Fruit fly (Drosophila melanogaster): Measurements from ENCODE around the gene Gbeta5.

Gene Gbeta5

DNA sequence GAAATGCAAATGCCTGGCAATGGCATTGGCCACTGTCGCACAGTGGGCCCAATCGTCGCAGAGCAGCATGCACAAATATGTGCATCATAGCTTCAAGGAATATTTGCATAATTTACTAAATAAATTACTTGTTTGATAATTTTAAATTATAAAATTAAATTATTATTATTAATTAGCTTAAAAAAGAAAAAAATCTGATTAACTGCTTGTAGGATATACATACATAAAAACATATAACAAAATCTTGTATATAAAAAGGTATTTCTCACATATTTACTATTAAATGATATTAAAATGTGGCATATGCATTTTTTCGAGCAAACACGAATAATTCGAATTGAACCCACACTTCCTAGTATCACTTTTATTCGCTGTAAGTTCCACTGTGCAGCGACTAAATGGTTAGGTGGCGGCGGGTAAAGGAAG is 26.8 kb downstream of the Gbeta5 start:
- TF ChIP-seq ttk (optimal IDR thresholded peaks at IDR 0.05) (no peak), Sin3A (optimal IDR thresholded peaks at IDR 0.05) (no peak), insv (optimal IDR thresholded peaks at IDR 0.05) (no peak), psq (optimal IDR thresholded peaks at IDR 0.05) (no peak), h (optimal IDR thresholded peaks at IDR 0.05) (no peak), Myc (optimal IDR thresholded peaks at IDR 0.05) (no peak)

DNA sequence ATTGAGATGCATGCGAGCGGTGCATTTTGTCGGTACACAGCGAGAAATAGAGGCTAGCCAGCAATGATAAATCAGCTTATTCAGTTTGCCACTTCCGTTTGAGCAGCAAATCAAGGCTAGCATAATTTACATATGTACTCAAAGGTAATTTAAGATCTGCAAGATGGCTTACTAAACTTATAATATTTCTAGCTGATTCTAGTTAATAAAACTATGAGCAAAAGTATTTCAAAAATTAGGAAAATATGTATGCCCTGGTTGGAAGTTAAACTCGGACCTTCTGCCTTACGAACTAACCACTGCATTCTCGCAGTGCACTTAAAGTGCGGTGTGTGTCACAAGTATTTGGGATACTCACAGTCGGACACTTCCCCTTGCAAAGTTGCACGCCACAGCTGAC is 29.2 kb downstream of the Gbeta5 start:
- TF ChIP-seq Sin3A (optimal IDR thresholded peaks at IDR 0.05) (no peak), insv (optimal IDR thresholded peaks at IDR 0.05) (no peak), psq (optimal IDR thresholded peaks at IDR 0.05) (no peak), Myc (optimal IDR thresholded peaks at IDR 0.05) (no peak), h (optimal IDR thresholded peaks at IDR 0.05) (no peak), ttk (optimal IDR thresholded peaks at IDR 0.05) (no peak)

DNA sequence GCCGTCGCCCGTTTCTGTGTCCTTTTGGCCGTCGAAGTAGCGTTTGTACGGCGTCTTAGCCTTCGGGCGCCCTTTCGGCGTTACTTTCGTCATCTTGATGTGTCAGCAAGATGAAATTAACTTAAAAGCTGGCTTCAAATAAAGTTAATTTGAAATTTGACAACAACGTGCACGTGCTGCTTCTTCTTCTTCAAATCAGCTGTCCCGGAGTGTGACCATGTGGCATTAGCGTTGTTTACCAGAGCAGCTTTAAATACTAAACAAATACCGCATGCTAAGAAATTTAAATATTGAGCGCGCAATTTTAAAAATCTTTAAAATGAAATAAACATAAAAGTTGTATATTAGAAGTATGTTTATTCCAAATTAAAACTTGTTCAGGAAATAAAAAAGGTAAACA is 31.1 kb downstream of the Gbeta5 start, which contains the start of gene CG2260:
CG2260 (minus strand) TSS at position 209 of the 400 bp plus-strand sequence.
- TF ChIP-seq insv (optimal IDR thresholded peaks at IDR 0.05), result no peak
- no peak for TF ChIP-seq h (optimal IDR thresholded peaks at IDR 0.05)
- no peak for TF ChIP-seq Sin3A (optimal IDR thresholded peaks at IDR 0.05)
- no peak for TF ChIP-seq ttk (optimal IDR thresholded peaks at IDR 0.05)
- no peak for TF ChIP-seq psq (optimal IDR thresholded peaks at IDR 0.05)
- TF ChIP-seq Myc (optimal IDR thresholded peaks at IDR 0.05), result no peak

DNA sequence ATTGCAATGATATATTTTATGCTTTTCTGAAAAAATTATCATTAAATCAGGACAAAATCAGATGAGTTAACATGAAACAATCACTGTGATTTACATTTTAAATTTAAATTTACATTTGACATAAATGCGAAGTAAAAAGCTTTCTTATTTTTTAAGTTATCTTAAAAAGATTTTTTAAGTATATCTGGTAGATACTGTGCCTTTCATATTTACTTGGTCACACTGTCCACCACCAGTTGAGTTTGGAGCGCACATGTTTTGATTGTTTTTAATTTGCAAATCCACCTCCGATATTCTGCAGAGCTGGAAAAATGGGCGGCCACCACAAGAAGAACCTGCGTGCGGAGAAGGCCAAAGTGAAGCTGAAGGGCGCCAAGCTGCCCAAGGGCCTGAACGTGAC is 35.3 kb downstream of the Gbeta5 start, which contains the start of gene CG1575:
CG1575 (plus strand) TSS at position 200 of the 400 bp plus-strand sequence.
- TF ChIP-seq Sin3A (optimal IDR thresholded peaks at IDR 0.05) (no peak), psq (optimal IDR thresholded peaks at IDR 0.05) (no peak), Myc (optimal IDR thresholded peaks at IDR 0.05) (no peak), ttk (optimal IDR thresholded peaks at IDR 0.05) (no peak), insv (optimal IDR thresholded peaks at IDR 0.05) (no peak), h (optimal IDR thresholded peaks at IDR 0.05) (no peak)

DNA sequence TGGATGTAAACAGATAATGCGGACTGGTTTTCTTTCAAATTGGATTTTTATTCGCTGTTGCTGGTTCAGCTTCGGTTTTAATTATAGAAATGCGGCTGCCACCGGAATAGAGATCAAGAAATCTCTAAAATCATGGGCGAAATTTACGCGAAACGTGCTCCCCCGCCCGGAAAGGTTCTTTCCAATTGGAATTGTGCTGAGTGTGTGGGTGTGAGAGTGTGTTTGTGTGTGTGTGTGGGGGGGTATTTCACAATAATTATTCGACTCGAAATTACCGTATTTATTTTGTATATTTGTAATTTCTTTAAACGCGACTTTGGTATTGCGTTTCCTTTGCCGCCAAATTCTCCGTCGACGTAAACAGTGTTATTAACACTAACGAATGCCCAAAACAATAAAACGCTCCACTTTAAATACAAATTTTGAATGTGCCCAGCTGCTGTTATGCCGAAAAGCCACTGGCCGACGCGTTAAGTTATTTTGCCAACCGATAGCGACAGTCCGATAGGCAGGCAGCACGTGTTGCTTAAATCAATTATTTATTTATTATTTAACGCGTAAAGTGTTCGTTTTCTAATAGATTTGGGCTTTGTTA is 36.3 kb downstream of the Gbeta5 start, which contains the start of gene Gclc:
Gclc (minus strand) TSS at position 431 of the 595 bp plus-strand sequence.
- no peak for TF ChIP-seq h (optimal IDR thresholded peaks at IDR 0.05)
- no peak for TF ChIP-seq psq (optimal IDR thresholded peaks at IDR 0.05)
- TF ChIP-seq ttk (optimal IDR thresholded peaks at IDR 0.05), result no peak
- no peak for TF ChIP-seq insv (optimal IDR thresholded peaks at IDR 0.05)
- no peak for TF ChIP-seq Sin3A (optimal IDR thresholded peaks at IDR 0.05)
- no peak for TF ChIP-seq Myc (optimal IDR thresholded peaks at IDR 0.05)

DNA sequence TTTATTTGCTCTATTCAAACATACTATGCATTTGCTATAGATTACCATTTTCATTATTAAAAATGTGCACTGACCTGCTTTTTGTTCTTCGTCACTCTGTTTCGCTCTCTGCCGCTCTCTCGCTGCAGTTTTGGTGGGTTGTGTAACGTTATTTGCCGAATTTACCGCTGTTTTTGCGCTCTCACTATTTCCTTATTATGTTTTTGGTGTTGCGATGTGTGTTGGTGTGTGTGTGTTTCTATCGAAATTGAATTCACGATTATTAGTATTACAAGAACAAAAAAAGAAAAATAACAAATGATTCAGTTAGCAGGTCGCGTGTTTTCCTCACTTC is 36.8 kb downstream of the Gbeta5 start:
- TF ChIP-seq Sin3A (optimal IDR thresholded peaks at IDR 0.05) (no peak), psq (optimal IDR thresholded peaks at IDR 0.05) (no peak), ttk (optimal IDR thresholded peaks at IDR 0.05) (no peak), Myc (optimal IDR thresholded peaks at IDR 0.05) (no peak), h (optimal IDR thresholded peaks at IDR 0.05) (no peak), insv (optimal IDR thresholded peaks at IDR 0.05) (no peak)

DNA sequence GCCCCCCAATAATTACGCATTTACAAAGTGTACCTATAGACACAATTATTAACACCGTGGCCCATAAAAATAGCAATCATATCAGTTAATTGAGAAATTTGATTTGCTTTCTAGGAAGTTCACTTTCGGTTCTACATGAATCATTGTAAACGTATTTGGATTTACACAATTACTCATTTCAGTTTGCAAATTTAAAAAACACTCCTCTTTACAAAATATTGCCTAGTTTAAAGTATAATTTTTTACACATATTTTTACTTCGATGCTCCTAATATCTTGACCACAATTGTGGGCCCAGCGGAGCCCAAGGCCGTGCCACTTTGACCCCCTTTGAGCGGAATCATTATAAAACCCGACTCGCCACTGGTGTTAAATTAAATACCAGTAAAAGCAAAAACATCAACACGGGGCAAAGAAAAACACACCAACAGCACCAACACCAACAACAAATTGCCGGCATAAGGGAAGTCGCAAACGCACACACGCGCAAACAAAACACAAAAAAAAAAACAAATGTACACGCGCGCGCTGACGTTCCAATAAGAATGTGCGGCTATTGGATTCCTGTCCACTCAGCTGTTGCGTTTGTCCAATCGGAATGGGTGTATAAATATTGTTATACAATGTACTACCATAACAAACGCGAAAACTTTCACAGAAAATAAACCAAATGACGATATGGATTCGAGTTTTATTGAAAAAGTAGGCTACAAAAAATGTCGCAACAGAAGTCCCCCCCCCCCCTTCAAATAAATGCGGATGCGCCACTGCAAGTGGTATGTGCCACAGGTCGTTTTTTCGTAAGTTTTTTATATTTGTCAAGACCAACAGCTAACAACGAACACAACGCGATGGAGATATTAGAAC is 37.4 kb downstream of the Gbeta5 start:
- TF ChIP-seq Sin3A (optimal IDR thresholded peaks at IDR 0.05) (no peak), h (optimal IDR thresholded peaks at IDR 0.05) (no peak), ttk (optimal IDR thresholded peaks at IDR 0.05) (no peak), psq (optimal IDR thresholded peaks at IDR 0.05) (no peak), Myc (optimal IDR thresholded peaks at IDR 0.05) (no peak), insv (optimal IDR thresholded peaks at IDR 0.05) (no peak)

DNA sequence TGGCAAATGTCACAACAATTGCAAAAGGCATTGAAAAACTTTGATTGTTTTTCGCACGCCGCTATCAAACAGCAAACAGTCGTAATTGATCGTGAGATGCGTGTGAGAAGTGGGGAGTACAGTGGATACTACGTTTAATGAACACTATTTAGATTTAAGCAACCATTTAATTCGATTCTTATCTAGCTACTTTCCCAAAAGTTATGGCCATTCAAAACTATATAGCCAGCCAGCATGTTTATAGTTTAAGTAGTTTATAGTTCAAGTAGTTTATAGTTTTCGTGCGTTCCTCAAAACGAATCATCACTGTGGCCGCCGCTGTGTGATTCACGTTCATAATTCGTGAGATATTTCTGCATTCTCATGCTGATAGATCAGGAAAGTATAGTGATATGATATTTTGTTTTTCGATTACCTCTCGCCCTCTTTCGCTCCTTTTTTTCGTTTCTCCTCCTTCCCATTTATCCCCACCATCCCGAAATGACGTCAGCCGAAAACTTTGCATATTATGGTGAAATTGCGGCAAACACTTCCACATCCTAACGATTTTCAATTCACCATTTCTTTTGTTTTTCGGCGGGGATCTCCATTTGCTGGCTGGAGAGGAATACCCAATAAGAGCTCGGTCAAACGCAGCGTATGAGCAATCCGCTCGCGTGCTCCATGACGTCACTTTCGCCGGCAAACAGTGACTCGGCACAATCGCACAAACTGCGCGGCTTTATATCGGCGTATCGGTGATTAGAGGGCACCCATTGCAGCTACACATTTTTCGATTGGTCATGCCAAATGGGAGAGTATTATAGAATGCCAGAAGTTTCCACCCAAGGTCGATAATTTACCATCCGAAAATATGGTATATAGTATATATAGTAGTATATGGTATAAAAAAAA is 38.4 kb downstream of the Gbeta5 start:
- TF ChIP-seq insv (optimal IDR thresholded peaks at IDR 0.05) (no peak), ttk (optimal IDR thresholded peaks at IDR 0.05) (no peak), Myc (optimal IDR thresholded peaks at IDR 0.05) (no peak), Sin3A (optimal IDR thresholded peaks at IDR 0.05) (no peak), h (optimal IDR thresholded peaks at IDR 0.05) (no peak), psq (optimal IDR thresholded peaks at IDR 0.05) (no peak)

DNA sequence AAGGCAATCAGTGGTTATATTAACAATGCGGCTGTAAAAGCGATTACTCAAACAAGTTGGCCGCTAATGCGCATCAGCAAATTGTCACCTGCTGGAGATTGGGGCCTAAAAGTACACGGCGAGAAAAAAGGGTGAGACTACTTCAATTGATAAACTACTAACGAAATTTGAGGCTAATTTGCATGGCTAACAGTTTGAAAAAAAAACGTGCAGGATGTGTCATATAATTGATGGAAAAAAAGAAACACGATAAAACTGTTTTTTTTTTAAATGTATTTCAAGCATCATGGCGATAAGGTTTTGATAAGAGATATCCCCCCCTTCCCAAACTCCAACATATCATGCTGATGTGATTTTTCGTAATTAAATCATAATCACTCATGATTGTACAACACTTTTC is 39.4 kb downstream of the Gbeta5 start:
- no peak for TF ChIP-seq psq (optimal IDR thresholded peaks at IDR 0.05)
- TF ChIP-seq Myc (optimal IDR thresholded peaks at IDR 0.05), result no peak
- no peak for TF ChIP-seq ttk (optimal IDR thresholded peaks at IDR 0.05)
- no peak for TF ChIP-seq h (optimal IDR thresholded peaks at IDR 0.05)
- TF ChIP-seq insv (optimal IDR thresholded peaks at IDR 0.05), result no peak
- TF ChIP-seq Sin3A (optimal IDR thresholded peaks at IDR 0.05), result no peak

DNA sequence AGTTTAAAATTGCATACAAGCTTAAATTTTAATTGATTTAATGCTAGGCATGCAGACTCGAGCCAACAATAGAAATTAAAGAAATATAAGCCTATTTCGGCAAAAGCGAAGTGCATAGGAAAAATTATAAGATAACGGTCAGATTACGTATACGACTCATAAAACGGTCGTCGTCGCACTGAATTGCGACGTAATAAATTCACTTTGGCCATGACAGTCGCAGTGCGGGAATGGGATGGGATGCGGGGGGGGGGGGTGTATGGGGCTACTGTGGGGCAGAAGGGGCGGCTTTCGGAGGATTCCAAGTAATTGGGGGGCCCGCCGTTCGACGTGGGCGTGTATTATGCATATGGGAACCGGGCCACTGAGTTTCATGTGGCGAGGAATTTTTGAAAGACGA is 41.1 kb downstream of the Gbeta5 start:
- TF ChIP-seq insv (optimal IDR thresholded peaks at IDR 0.05), result no peak
- TF ChIP-seq ttk (optimal IDR thresholded peaks at IDR 0.05), result no peak
- TF ChIP-seq psq (optimal IDR thresholded peaks at IDR 0.05), result no peak
- TF ChIP-seq h (optimal IDR thresholded peaks at IDR 0.05), result no peak
- no peak for TF ChIP-seq Myc (optimal IDR thresholded peaks at IDR 0.05)
- TF ChIP-seq Sin3A (optimal IDR thresholded peaks at IDR 0.05), result no peak

DNA sequence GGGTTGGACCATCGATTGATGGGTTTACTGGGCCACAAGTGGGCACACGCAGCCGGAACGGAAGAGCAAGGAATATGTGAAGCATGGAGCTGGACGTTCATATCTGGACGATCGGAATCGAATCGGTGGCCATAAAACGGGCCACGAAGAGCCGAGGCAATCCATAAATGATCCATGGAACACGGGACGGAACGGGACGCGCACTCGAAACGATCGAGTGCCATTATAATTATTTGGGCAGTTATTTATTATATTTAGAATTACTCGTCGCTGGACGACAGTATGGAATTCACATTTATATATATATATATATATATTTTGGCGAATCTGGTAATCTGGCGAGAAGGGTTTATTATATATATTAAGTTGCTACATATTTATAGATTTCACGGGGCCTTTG is 44.1 kb downstream of the Gbeta5 start:
- no peak for TF ChIP-seq Myc (optimal IDR thresholded peaks at IDR 0.05)
- no peak for TF ChIP-seq insv (optimal IDR thresholded peaks at IDR 0.05)
- no peak for TF ChIP-seq psq (optimal IDR thresholded peaks at IDR 0.05)
- TF ChIP-seq Sin3A (optimal IDR thresholded peaks at IDR 0.05), result no peak
- no peak for TF ChIP-seq h (optimal IDR thresholded peaks at IDR 0.05)
- TF ChIP-seq ttk (optimal IDR thresholded peaks at IDR 0.05), result no peak

Measured in Kc167 (cell line).